Worm (Caenorhabditis elegans) whole organism, L4 larva: Measurements from ENCODE around the gene sups-1.

ENCODE experiments used
- F37D6.2 ChIP-seq: sonication (generic microtip); optimal IDR thresholded peaks from 2 replicates; lab custom pipeline; 2016; ENCODE audit warnings: mild to moderate bottlenecking, missing genetic modification characterization, missing compliant biosample characterization
- Y48G9A.11 ChIP-seq: fragments of 200-800 bp; sonication (Bioruptor generic); IDR thresholded peaks from 2 replicates; pipeline ENCODE4 v1.3.6; 2022; ENCODE audit warnings: missing genetic modification reagents, missing genetic modification characterization, missing compliant biosample characterization
- aha-1 ChIP-seq: fragments of 150-350 bp; peaks from one replicate; lab custom pipeline; 2014; ENCODE audit warnings: missing biosample characterization, missing genetic modification characterization
- ceh-20 ChIP-seq: fragments of 200-800 bp; sonication (Bioruptor generic); IDR thresholded peaks from 2 replicates; pipeline ENCODE4 v1.3.6; 2022; ENCODE audit warnings: missing genetic modification reagents, missing genetic modification characterization, missing compliant biosample characterization
- ceh-28 ChIP-seq: fragments of 150-350 bp; optimal IDR thresholded peaks from 2 replicates; lab custom pipeline; 2014; ENCODE audit warnings: missing biosample characterization, missing genetic modification reagents, missing genetic modification characterization
- ces-1 ChIP-seq: fragments of 150-350 bp; sonication (generic microtip); optimal IDR thresholded peaks from 4 replicates; lab custom pipeline; 2014; ENCODE audit warnings: missing biosample characterization, missing genetic modification reagents, missing genetic modification characterization
- cey-2 ChIP-seq: sonication (generic microtip); optimal IDR thresholded peaks from 3 replicates; lab custom pipeline; 2017; ENCODE audit warnings: missing genetic modification characterization, mild to moderate bottlenecking, missing compliant biosample characterization, antibody characterized with exemption, borderline replicate concordance; ENCODE audit not compliant: insufficient read depth
- ctbp-1 ChIP-seq: fragments of 200-800 bp; sonication (Bioruptor generic); IDR thresholded peaks from 2 replicates; pipeline ENCODE4 v1.3.6; 2022; ENCODE audit warnings: missing genetic modification reagents, missing genetic modification characterization, missing compliant biosample characterization
- daf-16 ChIP-seq, 3 experiments: sonication (generic microtip); optimal IDR thresholded peaks; 2 replicates each; lab custom pipeline; 2016 to 2017; ENCODE audit warnings: missing genetic modification characterization in 3 of 3, missing genetic modification reagents in 3 of 3, mild to moderate bottlenecking in 2 of 3, missing compliant biosample characterization in 2 of 3, missing biosample characterization in 1 of 3, moderate library complexity in 1 of 3
- dmd-6 ChIP-seq: fragments of 200-800 bp; sonication (Bioruptor generic); IDR thresholded peaks from 2 replicates; pipeline ENCODE4 v1.3.6; 2022; ENCODE audit warnings: missing genetic modification reagents, missing genetic modification characterization, missing compliant biosample characterization
- dmd-9 ChIP-seq: fragments of 200-800 bp; sonication (Bioruptor generic); IDR thresholded peaks from 2 replicates; pipeline ENCODE4 v1.3.6; 2022; ENCODE audit warnings: missing genetic modification reagents, missing genetic modification characterization, missing compliant biosample characterization
- dve-1 ChIP-seq: sonication (generic microtip); optimal IDR thresholded peaks from 2 replicates; lab custom pipeline; 2017; ENCODE audit warnings: antibody characterized with exemption, mild to moderate bottlenecking, missing genetic modification characterization, missing compliant biosample characterization; ENCODE audit not compliant: insufficient read depth
- egl-27 ChIP-seq: sonication (generic microtip); optimal IDR thresholded peaks from 3 replicates; lab custom pipeline; 2017; ENCODE audit warnings: missing biosample characterization, missing genetic modification reagents, missing genetic modification characterization
- egl-43 ChIP-seq: fragments of 200-800 bp; sonication (Bioruptor generic); IDR thresholded peaks from 2 replicates; pipeline ENCODE4 v1.3.6; 2022; ENCODE audit warnings: missing genetic modification reagents, missing genetic modification characterization, missing compliant biosample characterization
- fkh-10 ChIP-seq: fragments of 150-350 bp; optimal IDR thresholded peaks from 2 replicates; lab custom pipeline; 2014; ENCODE audit warnings: missing biosample characterization, missing genetic modification reagents, missing genetic modification characterization
- fos-1 ChIP-seq: fragments of 150-350 bp; optimal IDR thresholded peaks from 2 replicates; lab custom pipeline; 2014; ENCODE audit warnings: missing biosample characterization, missing genetic modification characterization
- gei-8 ChIP-seq: fragments of 200-800 bp; sonication (Bioruptor generic); optimal IDR thresholded peaks from 2 replicates; lab custom pipeline; 2018; ENCODE audit warnings: mild to moderate bottlenecking, missing genetic modification characterization, missing compliant biosample characterization
- hlh-11 ChIP-seq: fragments of 200-800 bp; sonication (Bioruptor generic); optimal IDR thresholded peaks from 2 replicates; lab custom pipeline; 2018; ENCODE audit warnings: mild to moderate bottlenecking, missing genetic modification characterization, missing compliant biosample characterization
- hlh-30 ChIP-seq: sonication (generic microtip); optimal IDR thresholded peaks from 2 replicates; lab custom pipeline; 2017; ENCODE audit warnings: antibody characterized with exemption, mild to moderate bottlenecking, missing genetic modification characterization, missing compliant biosample characterization; ENCODE audit not compliant: insufficient read depth
- hmg-1.1 ChIP-seq: fragments of 200-800 bp; sonication (Bioruptor generic); IDR thresholded peaks from 2 replicates; pipeline ENCODE4 v1.3.6; 2022; ENCODE audit warnings: missing genetic modification reagents, missing genetic modification characterization, missing compliant biosample characterization
- lim-7 ChIP-seq: fragments of 200-800 bp; sonication (Bioruptor generic); IDR thresholded peaks from 2 replicates; pipeline ENCODE4 v1.3.6; 2022; ENCODE audit warnings: missing genetic modification characterization, missing compliant biosample characterization
- lin-1 ChIP-seq: fragments of 200-800 bp; sonication (Bioruptor generic); IDR thresholded peaks from 2 replicates; pipeline ENCODE4 v1.3.6; 2022; ENCODE audit warnings: missing genetic modification reagents, missing genetic modification characterization, missing compliant biosample characterization
- lin-15B ChIP-seq: fragments of 150-350 bp; sonication (generic microtip); optimal IDR thresholded peaks from 3 replicates; lab custom pipeline; 2014; ENCODE audit warnings: missing biosample characterization, missing genetic modification characterization
- lin-39 ChIP-seq: fragments of 150-350 bp; optimal IDR thresholded peaks from 2 replicates; lab custom pipeline; 2014; ENCODE audit warnings: missing biosample characterization, missing genetic modification reagents, missing genetic modification characterization
- mdl-1 ChIP-seq, 2 experiments: fragments of 150-350 bp in 1 of 2; sonication (generic microtip) in 1 of 2; optimal IDR thresholded peaks; 2 replicates each; lab custom pipeline; 2014 to 2017; ENCODE audit warnings: missing biosample characterization in 2 of 2, missing genetic modification characterization in 2 of 2
- mes-2 ChIP-seq: sonication (generic microtip); optimal IDR thresholded peaks from 2 replicates; lab custom pipeline; 2016; ENCODE audit warnings: missing genotype, mild to moderate bottlenecking, missing genetic modification characterization, missing compliant biosample characterization; ENCODE audit not compliant: poor library complexity, severe bottlenecking
- nhr-10 ChIP-seq: fragments of 150-350 bp; optimal IDR thresholded peaks from 2 replicates; lab custom pipeline; 2014; ENCODE audit warnings: missing biosample characterization, missing genetic modification characterization
- nhr-25 ChIP-seq: sonication (generic microtip); optimal IDR thresholded peaks from 2 replicates; lab custom pipeline; 2017; ENCODE audit warnings: missing genetic modification characterization, mild to moderate bottlenecking, missing compliant biosample characterization, antibody characterized with exemption, moderate library complexity, borderline replicate concordance; ENCODE audit not compliant: insufficient read depth
- nhr-28 ChIP-seq: fragments of 150-350 bp; optimal IDR thresholded peaks from 2 replicates; lab custom pipeline; 2014; ENCODE audit warnings: missing biosample characterization, missing genetic modification characterization
- nhr-41 ChIP-seq: fragments of 200-800 bp; sonication (Bioruptor generic); IDR thresholded peaks from 2 replicates; pipeline ENCODE4 v1.3.6; 2022; ENCODE audit warnings: missing genetic modification reagents, missing genetic modification characterization, missing compliant biosample characterization
- nhr-42 ChIP-seq: fragments of 200-800 bp; sonication (Bioruptor generic); IDR thresholded peaks from 2 replicates; pipeline ENCODE4 v1.3.6; 2022; ENCODE audit warnings: missing genetic modification characterization, missing compliant biosample characterization
- nhr-48 ChIP-seq: sonication (generic microtip); optimal IDR thresholded peaks from 2 replicates; lab custom pipeline; 2016; ENCODE audit warnings: mild to moderate bottlenecking, missing genetic modification characterization, missing compliant biosample characterization
- nhr-77 ChIP-seq: fragments of 150-350 bp; optimal IDR thresholded peaks from 2 replicates; lab custom pipeline; 2014; ENCODE audit warnings: missing biosample characterization, missing genetic modification characterization
- pha-4 ChIP-seq, 2 experiments: fragments of 150-350 bp in 1 of 2; fragments of 200-800 bp in 1 of 2; sonication (Bioruptor generic) in 1 of 2; IDR thresholded peaks in 1 of 2; optimal IDR thresholded peaks in 1 of 2; 2 replicates each; pipeline versions ENCODE4 v1.3.6 to Lab custom; 2014 to 2022; ENCODE audit warnings: missing genetic modification characterization in 2 of 2, missing genetic modification reagents in 2 of 2, missing biosample characterization in 1 of 2, missing compliant biosample characterization in 1 of 2
- php-3 ChIP-seq: fragments of 200-800 bp; sonication (Bioruptor generic); IDR thresholded peaks from 2 replicates; pipeline ENCODE4 v1.3.6; 2022; ENCODE audit warnings: missing genetic modification reagents, missing genetic modification characterization, missing compliant biosample characterization
- sdz-12 ChIP-seq: fragments of 200-800 bp; sonication (Bioruptor generic); optimal IDR thresholded peaks from 2 replicates; lab custom pipeline; 2018; ENCODE audit warnings: mild to moderate bottlenecking, missing genetic modification characterization, missing compliant biosample characterization
- set-16 ChIP-seq: fragments of 200-800 bp; sonication (Bioruptor generic); IDR thresholded peaks from 2 replicates; pipeline ENCODE4 v1.3.6; 2022; ENCODE audit warnings: missing genetic modification reagents, missing genetic modification characterization, missing compliant biosample characterization
- snpc-1.2 ChIP-seq: fragments of 200-800 bp; sonication (Bioruptor generic); IDR thresholded peaks from 2 replicates; pipeline ENCODE4 v1.3.6; 2022; ENCODE audit warnings: missing genetic modification reagents, missing genetic modification characterization, missing compliant biosample characterization
- snpc-4 ChIP-seq: fragments of 150-350 bp; optimal IDR thresholded peaks from 2 replicates; lab custom pipeline; 2014; ENCODE audit warnings: missing biosample characterization, missing genetic modification characterization
- tra-1 ChIP-seq: fragments of 200-800 bp; sonication (Bioruptor generic); IDR thresholded peaks from 2 replicates; pipeline ENCODE4 v1.3.6; 2022; ENCODE audit warnings: missing genetic modification reagents, missing genetic modification characterization, missing compliant biosample characterization

Gene sups-1

DNA sequence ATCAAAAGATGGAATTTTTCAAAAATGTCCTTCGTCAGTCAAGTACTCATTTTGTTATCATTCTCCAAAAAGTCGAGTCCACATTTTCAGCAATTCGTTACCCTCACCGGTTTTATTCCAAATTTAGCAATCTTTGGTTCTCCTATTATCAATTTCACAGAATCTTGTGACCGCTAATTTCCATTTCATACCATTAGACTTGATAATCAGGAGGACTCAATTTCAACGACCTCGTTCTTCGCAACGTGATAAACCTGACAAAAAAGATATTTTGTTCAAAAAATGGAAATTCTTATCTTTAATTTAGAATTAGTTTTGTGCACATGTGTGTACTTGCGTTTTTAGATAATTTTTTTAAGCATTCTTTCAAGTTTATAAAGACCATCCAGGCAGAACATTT, 41.4 kb upstream of the sups-1 start:
- TF ChIP-seq fkh-10 (GFP tag; lab: Kevin White, UChicago): no peak
- TF ChIP-seq dve-1 (tag; lab: Kevin White, UChicago): peak; percentile 70
- TF ChIP-seq sdz-12 (GFP tag; lab: Kevin White, UChicago): no peak
- TF ChIP-seq nhr-28: peak; percentile 39
- TF ChIP-seq hlh-11 (tag; lab: Kevin White, UChicago): peak; percentile 56
- TF ChIP-seq tra-1 (GFP tag; lab: Robert Waterston, UW): peak; percentile 45; the same call in 1 of the 2 replicates
- peak; percentile 74 for TF ChIP-seq dmd-6 (GFP tag; lab: Robert Waterston, UW)
- no peak for TF ChIP-seq daf-16 (GFP tag; optimal IDR thresholded peaks at IDR 0.05; lab: Kevin White, UChicago)
- TF ChIP-seq daf-16 (tag; optimal IDR thresholded peaks at IDR 0.05; lab: Kevin White, UChicago): peak; percentile 67
- peak; percentile 55 for TF ChIP-seq hlh-30 (tag; lab: Kevin White, UChicago)
- no peak for TF ChIP-seq egl-27 (tag; lab: Kevin White, UChicago)

DNA sequence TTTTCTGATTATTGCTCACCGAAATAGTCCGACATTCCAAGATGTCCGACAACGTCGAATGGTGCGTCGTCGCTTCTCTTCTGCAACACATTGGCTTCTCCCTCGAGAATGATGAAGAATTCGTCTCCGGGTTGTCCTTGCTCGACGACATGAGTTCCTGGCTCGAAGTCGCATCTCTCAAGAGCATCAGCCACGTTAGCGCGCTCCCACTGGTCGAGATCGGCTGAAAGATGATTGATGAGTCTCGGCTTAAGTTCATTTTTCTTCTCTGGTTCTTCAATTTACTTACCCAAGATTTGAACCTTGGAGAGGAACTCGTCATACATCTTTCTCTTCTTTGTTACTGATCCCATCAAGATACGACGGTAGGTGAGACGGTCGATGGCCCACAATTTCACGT, 31.7 kb upstream of the sups-1 start:
- TF ChIP-seq cey-2 (tag; lab: Kevin White, UChicago): no peak
- TF ChIP-seq nhr-25: no peak
- TF ChIP-seq aha-1 (tag; lab: Kevin White, UChicago): peak; percentile 55
- TF ChIP-seq ceh-20 (GFP tag; lab: Robert Waterston, UW): peak; percentile 69; the same call in 1 of the 2 replicates
- TF ChIP-seq lin-1: no peak

DNA sequence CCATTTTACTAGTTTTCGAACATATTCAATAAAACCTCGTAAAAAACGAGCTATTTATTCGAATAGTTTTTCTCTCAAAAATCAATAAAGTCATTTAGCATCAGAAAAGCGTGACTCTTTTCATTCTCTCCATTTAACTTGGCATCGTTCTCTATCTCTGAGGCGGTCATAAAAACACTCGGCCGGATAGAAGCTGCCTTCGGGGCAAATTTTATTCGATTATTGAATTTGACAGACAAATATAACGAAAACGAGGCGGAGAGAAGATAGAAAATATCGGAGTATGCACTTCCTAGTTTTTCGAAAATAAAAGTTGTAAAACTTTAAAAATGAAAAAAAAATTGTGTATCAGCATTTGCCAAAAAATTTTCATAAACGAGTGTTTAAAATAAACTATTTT, 28.7 kb upstream of the sups-1 start:
- no peak for TF ChIP-seq lim-7 (GFP tag; lab: Robert Waterston, UW)
- TF ChIP-seq aha-1 (tag; lab: Kevin White, UChicago): peak; percentile 72
- no peak for TF ChIP-seq fos-1 (tag; lab: Kevin White, UChicago)
- TF ChIP-seq dmd-6 (GFP tag; lab: Robert Waterston, UW): no peak
- no peak for TF ChIP-seq mes-2 (tag; lab: Kevin White, UChicago)
- TF ChIP-seq gei-8 (GFP tag; lab: Kevin White, UChicago): no peak
- no peak for TF ChIP-seq ceh-28

DNA sequence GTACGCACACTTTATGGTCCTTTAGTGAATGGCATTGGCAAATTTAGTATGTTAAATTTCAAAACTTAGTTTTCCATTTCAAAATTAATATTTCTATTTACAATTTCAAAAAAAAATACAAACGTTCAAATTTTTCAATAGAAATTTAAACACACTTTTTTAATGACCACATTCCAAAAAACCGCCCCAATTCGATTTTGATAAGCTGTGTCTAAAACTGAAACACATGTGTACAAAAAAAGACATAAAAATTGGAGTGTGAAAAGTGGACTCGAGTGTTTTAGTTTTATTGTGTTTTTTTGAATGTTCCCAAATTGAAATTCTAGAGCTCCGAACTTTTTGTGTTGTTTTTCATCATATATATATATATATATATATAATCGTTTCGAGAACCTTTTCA, 28.2 kb upstream of the sups-1 start:
- TF ChIP-seq nhr-10 (tag; lab: Kevin White, UChicago) (no peak), daf-16 (GFP tag; optimal IDR thresholded peaks at IDR 0.05; lab: Kevin White, UChicago) (no peak), daf-16 (tag; optimal IDR thresholded peaks at IDR 0.05; lab: Kevin White, UChicago) (peak; percentile 21), nhr-28 (peak; percentile 58), php-3 (GFP tag; lab: Robert Waterston, UW) (0 out of 2 replicates have a peak, but pooled peaks have one; percentile 31), nhr-77 (tag; lab: Kevin White, UChicago) (no peak), snpc-4 (tag; lab: Kevin White, UChicago) (no peak)

DNA sequence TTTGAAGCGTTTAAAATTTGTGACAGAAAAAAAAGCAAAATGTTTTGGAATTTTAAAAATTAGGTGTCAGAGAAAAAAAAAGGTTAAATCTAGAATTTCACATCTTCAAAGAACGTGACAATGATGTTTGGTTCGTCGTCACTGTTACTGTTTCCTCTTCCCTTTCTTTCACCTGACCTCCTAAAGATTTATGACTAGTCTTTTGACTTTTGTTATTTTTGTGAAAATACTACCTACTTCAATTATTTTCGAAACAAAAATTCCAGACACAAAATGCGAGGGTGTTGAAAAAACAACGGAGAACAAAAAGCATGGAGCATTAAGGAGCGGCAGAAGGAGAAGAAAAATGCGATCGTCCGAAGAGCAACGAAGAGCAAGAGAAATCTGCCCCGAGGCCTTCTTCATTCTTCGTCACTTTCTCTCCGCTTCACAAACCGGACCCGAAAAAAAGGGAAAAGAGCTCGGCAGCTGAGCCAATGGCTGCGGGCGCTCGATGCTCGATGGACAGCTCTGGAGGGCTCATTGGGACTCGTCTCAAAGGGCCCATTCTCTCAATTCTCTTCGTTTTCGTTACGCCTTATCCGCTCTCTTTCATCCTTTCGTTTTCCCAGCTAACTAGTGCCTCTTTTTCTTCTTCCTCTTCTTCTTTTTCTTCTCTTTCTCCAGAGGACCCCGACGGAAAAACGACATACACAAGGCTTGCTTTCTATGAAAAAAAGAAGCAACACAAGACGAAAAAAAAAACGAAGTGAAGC, 27.6 kb upstream of the sups-1 start:
- peak; percentile 86 for TF ChIP-seq set-16 (GFP tag; lab: Robert Waterston, UW)
- no peak for TF ChIP-seq nhr-41 (GFP tag; lab: Robert Waterston, UW)
- no peak for TF ChIP-seq mdl-1 (tag; optimal IDR thresholded peaks at IDR 0.05; lab: Kevin White, UChicago)
- peak; percentile 39; the same call in 1 of the 2 replicates for TF ChIP-seq hmg-1.1 (GFP tag; lab: Robert Waterston, UW)
- peak; percentile 68; the same call in 1 of the 2 replicates for TF ChIP-seq ctbp-1 (GFP tag; lab: Robert Waterston, UW)
- 0 out of 2 replicates have a peak, but pooled peaks have one; percentile 42 for TF ChIP-seq egl-43 (GFP tag; lab: Robert Waterston, UW)
- peak; percentile 2 for TF ChIP-seq nhr-48
- no peak for TF ChIP-seq Y48G9A.11 (GFP tag; lab: Robert Waterston, UW)
- no peak for TF ChIP-seq nhr-42 (GFP tag; lab: Robert Waterston, UW)
- peak; percentile 85 for TF ChIP-seq fkh-10 (GFP tag; lab: Kevin White, UChicago)
- no peak for TF ChIP-seq lin-39 (tag; lab: Kevin White, UChicago)
- TF ChIP-seq nhr-28: no peak
- peak; percentile 24; the same call in 1 of the 2 replicates for TF ChIP-seq pha-4 (GFP tag; IDR thresholded peaks at IDR 0.05; lab: Robert Waterston, UW)
- TF ChIP-seq pha-4 (tag; optimal IDR thresholded peaks at IDR 0.05; lab: Kevin White, UChicago): no peak
- no peak for TF ChIP-seq snpc-1.2 (GFP tag; lab: Robert Waterston, UW)
- TF ChIP-seq dmd-9: no peak
- TF ChIP-seq F37D6.2 (tag; lab: Kevin White, UChicago): peak; percentile 53
- no peak for TF ChIP-seq ces-1
- TF ChIP-seq lin-15B: no peak
